Fruit fly (Drosophila melanogaster) whole organism, embryonic: ENCODE measurements around the gene CG7320.
A peak's percentile ranks its signal among the peaks of the same experiment; 100 is the strongest.

Source experiments
- Atf3 ChIP-seq: fragments of 200-800 bp; sonication (Bioruptor generic); optimal IDR thresholded peaks from 3 replicates; lab custom pipeline; 2016; ENCODE audit warnings: missing biosample characterization, missing genetic modification characterization
- CG11247 ChIP-seq: fragments of 200-800 bp; sonication (Bioruptor generic); IDR thresholded peaks from 2 replicates; pipeline ENCODE4 v1.3.6; 2022; ENCODE audit warnings: missing biosample characterization, missing genetic modification characterization
- CG12659 ChIP-seq: fragments of 200-800 bp; sonication (Bioruptor generic); optimal IDR thresholded peaks from 3 replicates; lab custom pipeline; 2017; ENCODE audit warnings: mild to moderate bottlenecking, missing biosample characterization, missing genetic modification reagents, missing genetic modification characterization
- CG13287 ChIP-seq: fragments of 200-800 bp; sonication (Bioruptor generic); IDR thresholded peaks from 2 replicates; pipeline ENCODE4 v1.3.6; 2022; ENCODE audit warnings: missing biosample characterization, missing genetic modification characterization; ENCODE audit not compliant: partially characterized antibody
- CG13624 ChIP-seq: fragments of 200-800 bp; sonication (Bioruptor generic); optimal IDR thresholded peaks from 2 replicates; lab custom pipeline; 2016; ENCODE audit warnings: missing biosample characterization, missing genetic modification characterization
- CG14050 ChIP-seq: fragments of 200-800 bp; sonication (Bioruptor generic); IDR thresholded peaks from 3 replicates; pipeline ENCODE4 v1.3.6; 2022; ENCODE audit warnings: missing biosample characterization, missing genetic modification characterization
- CG14710 ChIP-seq: fragments of 200-800 bp; sonication (Bioruptor generic); optimal IDR thresholded peaks from 3 replicates; lab custom pipeline; 2019; ENCODE audit warnings: missing biosample characterization, mild to moderate bottlenecking, missing genetic modification characterization, moderate library complexity
- CG16815 ChIP-seq: fragments of 200-800 bp; sonication (Bioruptor generic); optimal IDR thresholded peaks from 3 replicates; lab custom pipeline; 2017; ENCODE audit warnings: missing biosample characterization, mild to moderate bottlenecking, missing genetic modification characterization
- CG17612 ChIP-seq: fragments of 200-800 bp; sonication (Bioruptor generic); IDR thresholded peaks from 2 replicates; pipeline ENCODE4 v1.3.6; 2022; ENCODE audit warnings: missing biosample characterization, missing genetic modification characterization
- CG2199 ChIP-seq: fragments of 200-800 bp; sonication (Bioruptor generic); IDR thresholded peaks from 3 replicates; pipeline ENCODE4 v1.3.6; 2022; ENCODE audit warnings: missing biosample characterization, missing genetic modification characterization
- CG2889 ChIP-seq: fragments of 200-800 bp; sonication (Bioruptor generic); IDR thresholded peaks from 3 replicates; pipeline ENCODE4 v1.3.6; 2022; ENCODE audit warnings: missing biosample characterization, missing genetic modification characterization
- CG3065 ChIP-seq: fragments of 200-800 bp; sonication (Bioruptor generic); optimal IDR thresholded peaks from 2 replicates; lab custom pipeline; 2016; ENCODE audit warnings: missing biosample characterization, missing genetic modification characterization
- CG3407 ChIP-seq: fragments of 200-800 bp; sonication (Bioruptor generic); optimal IDR thresholded peaks from 2 replicates; lab custom pipeline; 2018; ENCODE audit warnings: missing biosample characterization, mild to moderate bottlenecking, missing genetic modification characterization
- CG6813 ChIP-seq: fragments of 200-800 bp; sonication (Bioruptor generic); optimal IDR thresholded peaks from 2 replicates; lab custom pipeline; 2017; ENCODE audit warnings: missing biosample characterization, missing genetic modification characterization, mild to moderate bottlenecking, moderate library complexity, missing genetic modification reagents
- CG7372 ChIP-seq: fragments of 200-800 bp; sonication (Bioruptor generic); IDR thresholded peaks from 2 replicates; pipeline ENCODE4 v1.3.6; 2022; ENCODE audit warnings: missing biosample characterization, missing genetic modification characterization
- CG7987 ChIP-seq: fragments of 200-800 bp; sonication (Bioruptor generic); optimal IDR thresholded peaks from 2 replicates; lab custom pipeline; 2018; ENCODE audit warnings: missing biosample characterization, mild to moderate bottlenecking, missing genetic modification characterization, moderate library complexity
- CG8281 ChIP-seq: fragments of 200-800 bp; sonication (Bioruptor generic); optimal IDR thresholded peaks from 2 replicates; lab custom pipeline; 2018; ENCODE audit warnings: missing biosample characterization, mild to moderate bottlenecking, missing genetic modification characterization, moderate library complexity
- CG8388 ChIP-seq: fragments of 200-800 bp; sonication (Bioruptor generic); optimal IDR thresholded peaks from 2 replicates; lab custom pipeline; 2019; ENCODE audit warnings: missing biosample characterization, mild to moderate bottlenecking, missing genetic modification characterization, moderate library complexity
- CG9437 ChIP-seq: fragments of 200-800 bp; sonication (Bioruptor generic); optimal IDR thresholded peaks from 2 replicates; lab custom pipeline; 2018; ENCODE audit warnings: missing biosample characterization, mild to moderate bottlenecking, missing genetic modification characterization
- CTCF ChIP-seq: fragments of 200-800 bp; sonication (Bioruptor generic); optimal IDR thresholded peaks from 2 replicates; lab custom pipeline; 2017; ENCODE audit warnings: missing biosample characterization, mild to moderate bottlenecking, missing genetic modification characterization, moderate library complexity
- Dip3 ChIP-seq: fragments of 200-800 bp; sonication (Bioruptor generic); optimal IDR thresholded peaks from 3 replicates; lab custom pipeline; 2016; ENCODE audit warnings: missing biosample characterization, missing genetic modification characterization
- Dp ChIP-seq: fragments of 200-800 bp; sonication (Bioruptor generic); optimal IDR thresholded peaks from 2 replicates; lab custom pipeline; 2018; ENCODE audit warnings: missing biosample characterization, mild to moderate bottlenecking, missing genetic modification characterization, moderate library complexity
- HLH54F ChIP-seq: fragments of 200-800 bp; sonication (Bioruptor generic); optimal IDR thresholded peaks from 3 replicates; lab custom pipeline; 2016; ENCODE audit warnings: missing biosample characterization, missing genetic modification characterization
- HmgD ChIP-seq: fragments of 200-800 bp; sonication (Bioruptor generic); optimal IDR thresholded peaks from 3 replicates; lab custom pipeline; 2016; ENCODE audit warnings: missing biosample characterization, missing genetic modification characterization
- Hr51 ChIP-seq, 2 experiments: fragments of 200-800 bp; sonication (Bioruptor generic); optimal IDR thresholded peaks; 2 replicates in 1 of 2; 3 replicates in 1 of 2; lab custom pipeline; 2016 to 2018; ENCODE audit warnings: missing biosample characterization in 2 of 2, missing genetic modification characterization in 2 of 2, mild to moderate bottlenecking in 1 of 2, moderate library complexity in 1 of 2
- Mad ChIP-seq: fragments of 200-800 bp; sonication (Bioruptor generic); optimal IDR thresholded peaks from 2 replicates; lab custom pipeline; 2016; ENCODE audit warnings: missing biosample characterization, missing genetic modification characterization
- Mes4 ChIP-seq: fragments of 200-800 bp; sonication (Bioruptor generic); optimal IDR thresholded peaks from 2 replicates; lab custom pipeline; 2016; ENCODE audit warnings: missing biosample characterization, missing genetic modification characterization
- Myb ChIP-seq: fragments of 200-800 bp; sonication (Bioruptor generic); optimal IDR thresholded peaks from 2 replicates; lab custom pipeline; 2016; ENCODE audit warnings: missing biosample characterization, missing genetic modification characterization
- Nf-YC ChIP-seq: fragments of 200-800 bp; optimal IDR thresholded peaks from 3 replicates; lab custom pipeline; 2019; ENCODE audit warnings: missing biosample characterization, mild to moderate bottlenecking, missing genetic modification characterization, moderate library complexity
- Oaz ChIP-seq: fragments of 200-800 bp; sonication (Bioruptor generic); IDR thresholded peaks from 2 replicates; pipeline ENCODE4 v1.3.6; 2022; ENCODE audit warnings: missing biosample characterization, missing genetic modification characterization
- Optix ChIP-seq: fragments of 200-800 bp; sonication (Bioruptor generic); IDR thresholded peaks from 3 replicates; pipeline ENCODE4 v1.3.6; 2022; ENCODE audit warnings: missing biosample characterization, missing genetic modification characterization
- Poxn ChIP-seq: fragments of 200-800 bp; sonication (Bioruptor generic); IDR thresholded peaks from 2 replicates; pipeline ENCODE4 v1.3.6; 2022; ENCODE audit warnings: missing biosample characterization, missing genetic modification characterization
- Sox100B ChIP-seq: fragments of 200-800 bp; sonication (Bioruptor generic); optimal IDR thresholded peaks from 3 replicates; lab custom pipeline; 2018; ENCODE audit warnings: missing biosample characterization, mild to moderate bottlenecking, missing genetic modification characterization
- Trl ChIP-seq, 3 experiments: fragments of >200 bp in 2 of 3; fragments of 200-800 bp in 1 of 3; sonication (Bioruptor generic) in 1 of 3; optimal IDR thresholded peaks; 2 replicates in 1 of 3; 3 replicates in 2 of 3; lab custom pipeline; 2016 to 2017; ENCODE audit warnings: missing biosample characterization in 1 of 3, missing genetic modification characterization in 1 of 3
- Usf ChIP-seq: fragments of 200-800 bp; sonication (Bioruptor generic); optimal IDR thresholded peaks from 2 replicates; lab custom pipeline; 2017; ENCODE audit warnings: missing genotype, missing biosample characterization, missing genetic modification characterization
- ash1 ChIP-seq: fragments of 200-800 bp; sonication (Bioruptor generic); optimal IDR thresholded peaks from 2 replicates; lab custom pipeline; 2018; ENCODE audit warnings: missing biosample characterization, mild to moderate bottlenecking, missing genetic modification characterization
- az2 ChIP-seq: fragments of 200-800 bp; sonication (Bioruptor generic); optimal IDR thresholded peaks from 3 replicates; lab custom pipeline; 2016; ENCODE audit warnings: missing biosample characterization, missing genetic modification characterization
- caup ChIP-seq: fragments of 200-800 bp; sonication (Bioruptor generic); optimal IDR thresholded peaks from 3 replicates; lab custom pipeline; 2017; ENCODE audit warnings: missing biosample characterization, mild to moderate bottlenecking, missing genetic modification characterization, moderate library complexity; ENCODE audit not compliant: severe bottlenecking
- fd3F ChIP-seq: fragments of 200-800 bp; sonication (Bioruptor generic); optimal IDR thresholded peaks from 2 replicates; lab custom pipeline; 2018; ENCODE audit warnings: missing biosample characterization, mild to moderate bottlenecking, missing genetic modification characterization, moderate library complexity
- jing ChIP-seq: fragments of 200-800 bp; sonication (Bioruptor generic); optimal IDR thresholded peaks from 2 replicates; lab custom pipeline; 2018; ENCODE audit warnings: missing biosample characterization, mild to moderate bottlenecking, missing genetic modification characterization
- kah ChIP-seq: fragments of 200-800 bp; sonication (Bioruptor generic); optimal IDR thresholded peaks from 2 replicates; lab custom pipeline; 2018; ENCODE audit warnings: missing biosample characterization, mild to moderate bottlenecking, missing genetic modification characterization
- lmd ChIP-seq: fragments of 200-800 bp; sonication (Bioruptor generic); IDR thresholded peaks from 2 replicates; pipeline ENCODE4 v1.3.6; 2022; ENCODE audit warnings: missing biosample characterization, missing genetic modification characterization
- nerfin-1 ChIP-seq: fragments of 200-800 bp; sonication (Bioruptor generic); optimal IDR thresholded peaks from 3 replicates; lab custom pipeline; 2019; ENCODE audit warnings: missing biosample characterization, mild to moderate bottlenecking, missing genetic modification characterization, moderate library complexity
- pho ChIP-seq: fragments of 200-800 bp; sonication (Bioruptor generic); optimal IDR thresholded peaks from 2 replicates; lab custom pipeline; 2016; ENCODE audit warnings: missing biosample characterization, missing genetic modification characterization
- row ChIP-seq: fragments of 200-800 bp; sonication (Bioruptor generic); IDR thresholded peaks from 3 replicates; pipeline ENCODE4 v1.3.6; 2022; ENCODE audit warnings: missing biosample characterization, missing genetic modification characterization
- sisA ChIP-seq: fragments of 200-800 bp; sonication (Bioruptor generic); IDR thresholded peaks from 2 replicates; pipeline ENCODE4 v1.3.6; 2022; ENCODE audit warnings: missing biosample characterization, missing genetic modification characterization
- tgo ChIP-seq: fragments of 200-800 bp; sonication (Bioruptor generic); IDR thresholded peaks from 3 replicates; pipeline ENCODE4 v1.3.6; 2022; ENCODE audit warnings: missing biosample characterization, missing genetic modification characterization
- tup ChIP-seq: fragments of 200-800 bp; sonication (Bioruptor generic); optimal IDR thresholded peaks from 2 replicates; lab custom pipeline; 2016; ENCODE audit warnings: missing biosample characterization, mild to moderate bottlenecking, missing genetic modification characterization, moderate library complexity
- twi ChIP-seq: fragments of 200-800 bp; optimal IDR thresholded peaks from 2 replicates; lab custom pipeline; 2019; ENCODE audit warnings: missing biosample characterization, mild to moderate bottlenecking, missing genetic modification characterization, moderate library complexity
- usp ChIP-seq: fragments of >200 bp; optimal IDR thresholded peaks from 2 replicates; lab custom pipeline; 2017; ENCODE audit warnings: missing biosample characterization, missing genetic modification characterization
- wek ChIP-seq: fragments of 200-800 bp; sonication (Bioruptor generic); optimal IDR thresholded peaks from 3 replicates; lab custom pipeline; 2018; ENCODE audit warnings: missing biosample characterization, mild to moderate bottlenecking, missing genetic modification characterization, moderate library complexity
- z ChIP-seq: fragments of 200-800 bp; sonication (Bioruptor generic); IDR thresholded peaks from 3 replicates; pipeline ENCODE4 v1.3.6; 2022; ENCODE audit warnings: missing biosample characterization, missing genetic modification characterization

Gene CG7320

DNA sequence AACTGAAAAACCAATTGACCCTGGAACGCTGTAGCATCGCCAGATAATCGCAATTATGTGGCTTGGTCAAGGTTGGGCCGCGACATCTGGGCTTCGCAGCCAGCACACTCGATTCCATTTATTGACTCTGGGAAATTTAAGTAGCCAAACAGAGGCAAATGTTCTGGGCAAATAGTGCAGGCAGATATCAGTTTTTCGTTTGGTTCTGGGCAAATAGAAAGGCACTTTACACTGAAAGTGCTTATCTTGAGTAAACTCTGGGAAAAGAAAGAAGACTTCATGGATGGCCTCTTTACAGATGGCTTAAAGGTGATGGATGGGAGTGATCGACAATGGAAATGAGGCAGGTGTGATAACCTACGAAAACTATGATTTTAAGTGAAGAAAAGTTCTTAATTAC lies 40.8 kb downstream of the CG7320 start (continued):
- no peak for TF ChIP-seq CG8281 (tag; lab: Kevin White, UChicago)
- no peak for TF ChIP-seq Dp (GFP tag; lab: Kevin White, UChicago)
- TF ChIP-seq sisA (GFP tag; lab: Robert Waterston, UW), result no peak
- no peak for TF ChIP-seq CG12659 (GFP tag; lab: Kevin White, UChicago)
- peak; percentile 56 for TF ChIP-seq CG14710 (tag; lab: Kevin White, UChicago)
- TF ChIP-seq CG2199 (GFP tag; lab: Robert Waterston, UW), result no peak
- TF ChIP-seq Mad (GFP tag; lab: Kevin White, UChicago), result no peak
- TF ChIP-seq CG13624 (GFP tag; lab: Kevin White, UChicago), result no peak
- TF ChIP-seq nerfin-1, result peak; percentile 35
- TF ChIP-seq fd3F (GFP tag; lab: Kevin White, UChicago), result no peak
- no peak for TF ChIP-seq Oaz (GFP tag; lab: Robert Waterston, UW)
- 0 out of 3 replicates have a peak, but pooled peaks have one; percentile 29 for TF ChIP-seq Optix (GFP tag; lab: Robert Waterston, UW)
- no peak for TF ChIP-seq CG9437 (GFP tag; lab: Kevin White, UChicago)
- TF ChIP-seq Mes4 (GFP tag; lab: Kevin White, UChicago), result peak; percentile 7
- TF ChIP-seq CG3407 (GFP tag; lab: Kevin White, UChicago), result peak; percentile 64
- no peak for TF ChIP-seq HmgD
- no peak for TF ChIP-seq lmd (GFP tag; lab: Robert Waterston, UW)
- TF ChIP-seq CTCF (GFP tag; lab: Kevin White, UChicago), result no peak
- TF ChIP-seq usp (GFP tag; lab: Kevin White, UChicago), result no peak
- TF ChIP-seq CG7372 (GFP tag; lab: Robert Waterston, UW), result no peak
- TF ChIP-seq Nf-YC (tag; lab: Kevin White, UChicago), result no peak
- peak; percentile 27; the same call in 1 of the 2 replicates for TF ChIP-seq CG11247 (GFP tag; lab: Robert Waterston, UW)
- TF ChIP-seq jing (GFP tag; lab: Kevin White, UChicago), result no peak
- TF ChIP-seq az2 (GFP tag; lab: Kevin White, UChicago), result no peak
- TF ChIP-seq CG6813 (GFP tag; lab: Kevin White, UChicago), result peak; percentile 75
- no peak for TF ChIP-seq Trl (optimal IDR thresholded peaks at IDR 0.05; lab: Kevin White, UChicago)
- TF ChIP-seq Trl (GFP tag; optimal IDR thresholded peaks at IDR 0.05; lab: Kevin White, UChicago), result peak; percentile 25
- no peak for TF ChIP-seq row (GFP tag; lab: Robert Waterston, UW)
- no peak for TF ChIP-seq ash1
- TF ChIP-seq Sox100B (GFP tag; lab: Kevin White, UChicago), result no peak
- TF ChIP-seq Hr51 (GFP tag; optimal IDR thresholded peaks at IDR 0.05; lab: Kevin White, UChicago), result no peak
- TF ChIP-seq Atf3 (GFP tag; lab: Kevin White, UChicago), result no peak
- no peak for TF ChIP-seq Myb
- TF ChIP-seq Usf (GFP tag; lab: Kevin White, UChicago), result no peak
- no peak for TF ChIP-seq CG2889 (GFP tag; lab: Robert Waterston, UW)
- no peak for TF ChIP-seq CG17612
- TF ChIP-seq CG3065 (GFP tag; lab: Kevin White, UChicago), result no peak
- TF ChIP-seq caup, result no peak
- TF ChIP-seq Poxn, result no peak
- no peak for TF ChIP-seq CG14050
- TF ChIP-seq Dip3 (GFP tag; lab: Kevin White, UChicago), result no peak
- no peak for TF ChIP-seq CG16815
- TF ChIP-seq CG7987, result peak; percentile 33
- TF ChIP-seq tup, result peak; percentile 37
- no peak for TF ChIP-seq kah (GFP tag; lab: Kevin White, UChicago)
- TF ChIP-seq wek (GFP tag; lab: Kevin White, UChicago), result peak; percentile 52
- TF ChIP-seq z (GFP tag; lab: Robert Waterston, UW), result no peak
- peak; percentile 55 for TF ChIP-seq twi (tag; lab: Kevin White, UChicago)
- TF ChIP-seq CG13287, result no peak
- TF ChIP-seq tgo (GFP tag; lab: Robert Waterston, UW), result no peak
- TF ChIP-seq pho (GFP tag; lab: Kevin White, UChicago), result no peak
- TF ChIP-seq HLH54F (GFP tag; lab: Kevin White, UChicago), result no peak
- peak; percentile 20 for TF ChIP-seq CG8388
